Worm (Caenorhabditis elegans) whole organism, L4/young adult: ENCODE measurements around the gene srz-61.

Experiments
- W03F9.2 ChIP-seq: fragments of 150-350 bp; optimal IDR thresholded peaks from 2 replicates; lab custom pipeline; 2014; ENCODE audit warnings: missing biosample characterization, missing genetic modification characterization
- dao-5 ChIP-seq: sonication (generic microtip); optimal IDR thresholded peaks from 2 replicates; lab custom pipeline; 2016; ENCODE audit warnings: missing genotype, missing genetic modification characterization, moderate library complexity, missing compliant biosample characterization

DNA sequence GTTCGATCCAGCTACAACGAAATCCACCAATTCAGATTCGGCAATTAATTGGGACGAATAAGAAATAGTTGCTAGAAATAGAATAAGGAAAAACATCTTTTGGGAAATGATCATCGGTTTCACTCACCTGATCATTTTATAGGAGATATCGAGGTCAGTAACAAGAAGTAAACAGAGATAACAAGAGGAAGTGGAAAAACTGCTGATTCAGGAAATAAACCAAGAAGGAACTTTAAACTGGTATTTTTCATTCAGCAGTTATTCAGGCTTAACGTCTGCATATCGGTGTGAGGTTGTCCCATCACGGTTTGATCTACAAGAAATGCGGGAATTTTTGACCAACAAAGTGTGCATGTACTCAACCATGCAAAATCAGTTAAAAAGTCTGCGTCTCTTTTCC lies 7.6 kb downstream of the srz-61 start, which contains the start of gene K03D3.2:
- TF ChIP-seq W03F9.2, result no peak
- TF ChIP-seq dao-5, result no peak
